Fruit fly (Drosophila melanogaster) whole organism, embryonic: ENCODE measurements around the gene CG34179.

Experiments used
- Atf3 ChIP-seq: fragments of 200-800 bp; sonication (Bioruptor generic); optimal IDR thresholded peaks from 3 replicates; lab custom pipeline; 2016; ENCODE audit warnings: missing biosample characterization, missing genetic modification characterization
- B-H2 ChIP-seq: fragments of 200-800 bp; sonication (Bioruptor generic); optimal IDR thresholded peaks from 2 replicates; lab custom pipeline; 2018; ENCODE audit warnings: missing biosample characterization, mild to moderate bottlenecking, missing genetic modification characterization
- BEAF-32 ChIP-seq: fragments of 200-800 bp; sonication (Bioruptor generic); optimal IDR thresholded peaks from 3 replicates; lab custom pipeline; 2017; ENCODE audit warnings: missing biosample characterization, missing genetic modification characterization, mild to moderate bottlenecking, moderate library complexity, missing genetic modification reagents
- Bteb2 ChIP-seq: fragments of 200-800 bp; sonication (Bioruptor generic); optimal IDR thresholded peaks from 2 replicates; lab custom pipeline; 2016; ENCODE audit warnings: missing biosample characterization, missing genetic modification characterization
- CG10462 ChIP-seq: fragments of 200-800 bp; sonication (Bioruptor generic); optimal IDR thresholded peaks from 2 replicates; lab custom pipeline; 2016; ENCODE audit warnings: missing biosample characterization, missing genetic modification characterization
- CG11093 ChIP-seq: fragments of 200-800 bp; sonication (Bioruptor generic); IDR thresholded peaks from 3 replicates; pipeline ENCODE4 v1.3.6; 2022; ENCODE audit warnings: missing biosample characterization, missing genetic modification characterization
- CG12071 ChIP-seq: fragments of 200-800 bp; sonication (Bioruptor generic); optimal IDR thresholded peaks from 3 replicates; lab custom pipeline; 2018; ENCODE audit warnings: missing biosample characterization, mild to moderate bottlenecking, missing genetic modification characterization
- CG13296 ChIP-seq: fragments of 200-800 bp; sonication (Bioruptor generic); optimal IDR thresholded peaks from 3 replicates; lab custom pipeline; 2018; ENCODE audit warnings: missing biosample characterization, mild to moderate bottlenecking, missing genetic modification characterization
- CG14860 ChIP-seq: fragments of 200-800 bp; sonication (Bioruptor generic); IDR thresholded peaks from 3 replicates; pipeline ENCODE4 v1.3.6; 2022; ENCODE audit warnings: missing biosample characterization, missing genetic modification characterization; ENCODE audit not compliant: partially characterized antibody
- CG15479 ChIP-seq: fragments of 200-800 bp; sonication (Bioruptor generic); optimal IDR thresholded peaks from 3 replicates; lab custom pipeline; 2019; ENCODE audit warnings: missing biosample characterization, mild to moderate bottlenecking, missing genetic modification characterization, moderate library complexity
- CG1602 ChIP-seq: fragments of 200-800 bp; sonication (Bioruptor generic); optimal IDR thresholded peaks from 3 replicates; lab custom pipeline; 2016; ENCODE audit warnings: missing biosample characterization, missing genetic modification characterization
- CG17186 ChIP-seq: fragments of 200-800 bp; sonication (Bioruptor generic); optimal IDR thresholded peaks from 3 replicates; lab custom pipeline; 2017; ENCODE audit warnings: missing biosample characterization, missing genetic modification reagents, missing genetic modification characterization
- CG2875 ChIP-seq: fragments of 200-800 bp; sonication (Bioruptor generic); optimal IDR thresholded peaks from 2 replicates; lab custom pipeline; 2017; ENCODE audit warnings: missing biosample characterization, mild to moderate bottlenecking, missing genetic modification characterization, missing genetic modification reagents
- CG3163 ChIP-seq: fragments of 200-800 bp; sonication (Bioruptor generic); optimal IDR thresholded peaks from 3 replicates; lab custom pipeline; 2016; ENCODE audit warnings: missing biosample characterization, missing genetic modification characterization
- CG5180 ChIP-seq: fragments of 200-800 bp; sonication (Bioruptor generic); optimal IDR thresholded peaks from 3 replicates; lab custom pipeline; 2017; ENCODE audit warnings: missing biosample characterization, missing genetic modification characterization, mild to moderate bottlenecking, moderate library complexity, missing genetic modification reagents
- CG6791 ChIP-seq: fragments of 200-800 bp; sonication (Bioruptor generic); IDR thresholded peaks from 3 replicates; pipeline ENCODE4 v1.3.6; 2022; ENCODE audit warnings: missing biosample characterization, missing genetic modification characterization; ENCODE audit not compliant: partially characterized antibody
- CG8924 ChIP-seq: fragments of 200-800 bp; optimal IDR thresholded peaks from 3 replicates; lab custom pipeline; 2019; ENCODE audit warnings: missing biosample characterization, mild to moderate bottlenecking, missing genetic modification characterization, moderate library complexity
- Camta ChIP-seq: fragments of 200-800 bp; sonication (Bioruptor generic); optimal IDR thresholded peaks from 2 replicates; lab custom pipeline; 2016; ENCODE audit warnings: missing biosample characterization, missing genetic modification characterization
- Dad ChIP-seq: fragments of 200-800 bp; sonication (Bioruptor generic); optimal IDR thresholded peaks from 3 replicates; lab custom pipeline; 2016; ENCODE audit warnings: missing biosample characterization, missing genetic modification characterization
- Dfd ChIP-seq, 2 experiments: fragments of >200 bp; optimal IDR thresholded peaks; 2 replicates each; lab custom pipeline; 2017; ENCODE audit warnings: missing biosample characterization in 2 of 2, missing genetic modification characterization in 2 of 2
- Doc3 ChIP-seq: fragments of 200-800 bp; sonication (Bioruptor generic); IDR thresholded peaks from 3 replicates; pipeline ENCODE4 v1.3.6; 2022; ENCODE audit warnings: missing biosample characterization, missing genetic modification characterization; ENCODE audit not compliant: partially characterized antibody
- Drgx ChIP-seq: fragments of 200-800 bp; sonication (Bioruptor generic); IDR thresholded peaks from 2 replicates; pipeline ENCODE4 v1.3.6; 2022; ENCODE audit warnings: missing biosample characterization, missing genetic modification characterization
- HHEX ChIP-seq: fragments of 200-800 bp; sonication (Bioruptor generic); optimal IDR thresholded peaks from 3 replicates; lab custom pipeline; 2017; ENCODE audit warnings: missing biosample characterization, mild to moderate bottlenecking, missing genetic modification characterization, missing genetic modification reagents
- Hr3 ChIP-seq: fragments of 200-800 bp; sonication (Bioruptor generic); optimal IDR thresholded peaks from 3 replicates; lab custom pipeline; 2016; ENCODE audit warnings: missing biosample characterization, missing genetic modification characterization
- Hr39 ChIP-seq: fragments of >200 bp; optimal IDR thresholded peaks from 2 replicates; lab custom pipeline; 2017
- MESR4 ChIP-seq: fragments of 200-800 bp; sonication (Bioruptor generic); optimal IDR thresholded peaks from 2 replicates; lab custom pipeline; 2018; ENCODE audit warnings: missing biosample characterization, mild to moderate bottlenecking, missing genetic modification characterization, moderate library complexity
- NC2β ChIP-seq: fragments of 200-800 bp; sonication (Bioruptor generic); optimal IDR thresholded peaks from 2 replicates; lab custom pipeline; 2016; ENCODE audit warnings: missing biosample characterization, missing genetic modification characterization
- Sox102F ChIP-seq: fragments of 200-800 bp; sonication (Bioruptor generic); optimal IDR thresholded peaks from 2 replicates; lab custom pipeline; 2018; ENCODE audit warnings: missing biosample characterization, mild to moderate bottlenecking, missing genetic modification characterization, moderate library complexity
- Sry-β ChIP-seq: fragments of 200-800 bp; sonication (Bioruptor generic); optimal IDR thresholded peaks from 2 replicates; lab custom pipeline; 2018; ENCODE audit warnings: missing biosample characterization, mild to moderate bottlenecking, missing genetic modification characterization, moderate library complexity
- Sry-δ ChIP-seq: fragments of 200-800 bp; sonication (Bioruptor generic); optimal IDR thresholded peaks from 2 replicates; lab custom pipeline; 2016; ENCODE audit warnings: missing biosample characterization, missing genetic modification characterization
- ap ChIP-seq: fragments of 200-800 bp; sonication (Bioruptor generic); IDR thresholded peaks from 2 replicates; pipeline ENCODE4 v1.3.6; 2022; ENCODE audit warnings: missing biosample characterization, missing genetic modification characterization
- bsh ChIP-seq, 2 experiments: fragments of 200-800 bp; sonication (Bioruptor generic); optimal IDR thresholded peaks; 2 replicates each; lab custom pipeline; 2017 to 2018; ENCODE audit warnings: mild to moderate bottlenecking in 2 of 2, missing biosample characterization in 2 of 2, missing genetic modification characterization in 2 of 2, moderate library complexity in 1 of 2
- btn ChIP-seq: fragments of 200-800 bp; sonication (Bioruptor generic); optimal IDR thresholded peaks from 2 replicates; lab custom pipeline; 2016; ENCODE audit warnings: missing biosample characterization, missing genetic modification characterization
- corto ChIP-seq: fragments of 200-800 bp; sonication (Bioruptor generic); optimal IDR thresholded peaks from 2 replicates; lab custom pipeline; 2016; ENCODE audit warnings: missing biosample characterization, mild to moderate bottlenecking, missing genetic modification characterization, moderate library complexity
- dm ChIP-seq: fragments of 200-800 bp; sonication (Bioruptor generic); optimal IDR thresholded peaks from 3 replicates; lab custom pipeline; 2016; ENCODE audit warnings: missing biosample characterization, missing genetic modification characterization
- dpn ChIP-seq, 2 experiments: fragments of 200-800 bp; sonication (Bioruptor generic); optimal IDR thresholded peaks; 3 replicates each; lab custom pipeline; 2016; ENCODE audit warnings: missing biosample characterization in 2 of 2, missing genetic modification characterization in 2 of 2
- eyg ChIP-seq: fragments of 200-800 bp; sonication (Bioruptor generic); optimal IDR thresholded peaks from 3 replicates; lab custom pipeline; 2016; ENCODE audit warnings: missing biosample characterization, missing genetic modification characterization
- gem ChIP-seq: fragments of 200-800 bp; sonication (Bioruptor generic); optimal IDR thresholded peaks from 2 replicates; lab custom pipeline; 2019; ENCODE audit warnings: missing biosample characterization, mild to moderate bottlenecking, missing genetic modification characterization, moderate library complexity
- jumu ChIP-seq: fragments of 200-800 bp; sonication (Bioruptor generic); optimal IDR thresholded peaks from 3 replicates; lab custom pipeline; 2016; ENCODE audit warnings: missing biosample characterization, missing genetic modification characterization
- knrl ChIP-seq: fragments of 200-800 bp; sonication (Bioruptor generic); IDR thresholded peaks from 3 replicates; pipeline ENCODE4 v1.3.6; 2022; ENCODE audit warnings: missing biosample characterization, missing genetic modification characterization; ENCODE audit not compliant: partially characterized antibody
- lmd ChIP-seq: fragments of 200-800 bp; sonication (Bioruptor generic); IDR thresholded peaks from 2 replicates; pipeline ENCODE4 v1.3.6; 2022; ENCODE audit warnings: missing biosample characterization, missing genetic modification characterization
- mam ChIP-seq: fragments of 200-800 bp; sonication (Bioruptor generic); optimal IDR thresholded peaks from 3 replicates; lab custom pipeline; 2016; ENCODE audit warnings: missing biosample characterization, missing genetic modification characterization
- mirr ChIP-seq: fragments of 200-800 bp; sonication (Bioruptor generic); optimal IDR thresholded peaks from 3 replicates; lab custom pipeline; 2018; ENCODE audit warnings: missing biosample characterization, mild to moderate bottlenecking, missing genetic modification characterization
- nmo ChIP-seq: fragments of 200-800 bp; sonication (Bioruptor generic); optimal IDR thresholded peaks from 2 replicates; lab custom pipeline; 2018; ENCODE audit warnings: missing biosample characterization, mild to moderate bottlenecking, missing genetic modification characterization, moderate library complexity
- pfk ChIP-seq: fragments of 200-800 bp; sonication (Bioruptor generic); optimal IDR thresholded peaks from 2 replicates; lab custom pipeline; 2018; ENCODE audit warnings: missing biosample characterization, mild to moderate bottlenecking, missing genetic modification characterization, moderate library complexity
- psq ChIP-seq: fragments of 200-800 bp; sonication (Bioruptor generic); optimal IDR thresholded peaks from 2 replicates; lab custom pipeline; 2017; ENCODE audit warnings: missing biosample characterization, missing genetic modification characterization
- ranshi ChIP-seq: fragments of 200-800 bp; sonication (Bioruptor generic); IDR thresholded peaks from 2 replicates; pipeline ENCODE4 v1.3.6; 2022; ENCODE audit warnings: missing biosample characterization, missing genetic modification characterization
- sisA ChIP-seq: fragments of 200-800 bp; sonication (Bioruptor generic); IDR thresholded peaks from 2 replicates; pipeline ENCODE4 v1.3.6; 2022; ENCODE audit warnings: missing biosample characterization, missing genetic modification characterization
- sob ChIP-seq: fragments of 200-800 bp; sonication (Bioruptor generic); IDR thresholded peaks from 2 replicates; pipeline ENCODE4 v1.3.6; 2022; ENCODE audit warnings: missing biosample characterization, missing genetic modification characterization
- sug ChIP-seq: fragments of 200-800 bp; optimal IDR thresholded peaks from 2 replicates; lab custom pipeline; 2019; ENCODE audit warnings: missing biosample characterization, mild to moderate bottlenecking, missing genetic modification characterization, moderate library complexity
- wek ChIP-seq: fragments of 200-800 bp; sonication (Bioruptor generic); optimal IDR thresholded peaks from 3 replicates; lab custom pipeline; 2018; ENCODE audit warnings: missing biosample characterization, mild to moderate bottlenecking, missing genetic modification characterization, moderate library complexity

Gene CG34179

dm6 chr2L:6051212-6051621 lies 2.7 kb upstream of the CG34179 start (continued):
- TF ChIP-seq CG1602 (GFP tag; lab: Kevin White, UChicago) (peak; percentile 87), ranshi (GFP tag; lab: Robert Waterston, UW) (peak; percentile 93), Sry-δ (GFP tag; lab: Kevin White, UChicago) (peak; percentile 48), BEAF-32 (no peak), CG2875 (GFP tag; lab: Kevin White, UChicago) (peak; percentile 92), CG3163 (peak; percentile 81), knrl (no peak), Drgx (peak; percentile 96), Camta (GFP tag; lab: Kevin White, UChicago) (peak; percentile 95), CG8924 (peak; percentile 98), wek (GFP tag; lab: Kevin White, UChicago) (peak; percentile 91), CG13296 (GFP tag; lab: Kevin White, UChicago) (peak; percentile 99), MESR4 (GFP tag; lab: Kevin White, UChicago) (peak; percentile 46), CG12071 (peak; percentile 98), CG15479 (GFP tag; lab: Kevin White, UChicago) (no peak), CG6791 (0 out of 3 replicates have a peak, but pooled peaks have one; percentile 12), Dad (peak; percentile 97), sisA (peak; percentile 76), CG14860 (no peak), psq (peak; percentile 72), eyg (GFP tag; lab: Kevin White, UChicago) (peak; percentile 92), CG5180 (peak; percentile 88), nmo (GFP tag; lab: Kevin White, UChicago) (peak; percentile 96), CG17186 (GFP tag; lab: Kevin White, UChicago) (peak; percentile 79), Dfd (GFP tag; optimal IDR thresholded peaks at IDR 0.05; lab: Kevin White, UChicago) (no peak), btn (GFP tag; lab: Kevin White, UChicago) (peak; percentile 94), CG11093 (peak; percentile 73), Bteb2 (GFP tag; lab: Kevin White, UChicago) (peak; percentile 94), corto (GFP tag; lab: Kevin White, UChicago) (peak; percentile 92), Hr39 (no peak), mirr (GFP tag; lab: Kevin White, UChicago) (peak; percentile 96), Sry-β (GFP tag; lab: Kevin White, UChicago) (peak; percentile 60), Sox102F (GFP tag; lab: Kevin White, UChicago) (peak; percentile 95), lmd (GFP tag; lab: Robert Waterston, UW) (peak; percentile 92), dpn (GFP tag; optimal IDR thresholded peaks at IDR 0.05; lab: Kevin White, UChicago) (peak; percentile 94), bsh (GFP tag; optimal IDR thresholded peaks at IDR 0.05; lab: Kevin White, UChicago) (peak; percentile 93 to 97), sob (GFP tag; lab: Robert Waterston, UW) (peak; percentile 96), sug (tag; lab: Kevin White, UChicago) (peak; percentile 96), dm (GFP tag; lab: Kevin White, UChicago) (peak; percentile 85), HHEX (GFP tag; lab: Kevin White, UChicago) (peak; percentile 97), Hr3 (GFP tag; lab: Kevin White, UChicago) (peak; percentile 80), Atf3 (GFP tag; lab: Kevin White, UChicago) (peak; percentile 80), CG10462 (GFP tag; lab: Kevin White, UChicago) (peak; percentile 80), pfk (GFP tag; lab: Kevin White, UChicago) (peak; percentile 57), gem (tag; lab: Kevin White, UChicago) (peak; percentile 98), B-H2 (GFP tag; lab: Kevin White, UChicago) (peak; percentile 97), mam (GFP tag; lab: Kevin White, UChicago) (peak; percentile 93), ap (GFP tag; lab: Robert Waterston, UW) (peak; percentile 89), jumu (peak; percentile 94), NC2β (GFP tag; lab: Kevin White, UChicago) (peak; percentile 89), Doc3 (GFP tag; lab: Robert Waterston, UW) (no peak)
